Fruit fly (Drosophila melanogaster): ENCODE measurements around the gene CG31391.

Gene CG31391

dm6 chr3R:10704975-10705374 lies at the start of gene CG31391:
CG31391 (minus strand) TSS chr3R:10705075.
- no peak for TF ChIP-seq CG17801 (GFP tag; optimal IDR thresholded peaks at IDR 0.05; ENCODE audit: partially characterized antibody)

DNA sequence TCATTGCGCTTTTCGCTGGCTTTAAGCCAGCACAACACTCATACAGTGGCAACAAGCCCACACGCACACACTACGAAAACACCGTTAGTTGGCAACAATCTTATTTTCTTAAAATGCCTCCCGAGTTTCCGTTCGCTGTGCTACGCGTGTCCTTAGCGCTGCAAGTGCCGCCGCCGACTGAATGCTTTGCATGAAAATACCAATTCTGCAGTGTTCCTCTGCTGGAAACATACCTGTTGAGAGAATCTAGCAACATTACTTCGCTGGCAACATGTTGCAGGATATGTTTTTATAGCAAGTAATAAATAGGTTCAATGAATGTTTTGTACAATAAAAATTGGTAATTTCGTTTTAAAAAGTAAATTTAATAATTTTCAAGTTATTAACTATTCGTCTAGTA lies 46.2 kb upstream of the CG31391 start, which contains the start of gene TkR86C:
Gene TkR86C (minus strand): TSS at position 168 of the 400 bp plus-strand sequence.
- no peak for TF ChIP-seq CG17801 (GFP tag; optimal IDR thresholded peaks at IDR 0.05; ENCODE audit: partially characterized antibody)

- TF ChIP-seq CG17801 (GFP tag; optimal IDR thresholded peaks at IDR 0.05; ENCODE audit: partially characterized antibody) = no peak
Observed at dm6 chr3R:10747650-10748049, 42.8 kb upstream of the CG31391 start.

dm6 chr3R:10735857-10736256 lies 31.0 kb upstream of the CG31391 start, which contains the start of gene tomboy20:
tomboy20 (minus strand) TSS chr3R:10735957.
- TF ChIP-seq CG17801 (GFP tag; optimal IDR thresholded peaks at IDR 0.05; ENCODE audit: partially characterized antibody) = no peak

DNA sequence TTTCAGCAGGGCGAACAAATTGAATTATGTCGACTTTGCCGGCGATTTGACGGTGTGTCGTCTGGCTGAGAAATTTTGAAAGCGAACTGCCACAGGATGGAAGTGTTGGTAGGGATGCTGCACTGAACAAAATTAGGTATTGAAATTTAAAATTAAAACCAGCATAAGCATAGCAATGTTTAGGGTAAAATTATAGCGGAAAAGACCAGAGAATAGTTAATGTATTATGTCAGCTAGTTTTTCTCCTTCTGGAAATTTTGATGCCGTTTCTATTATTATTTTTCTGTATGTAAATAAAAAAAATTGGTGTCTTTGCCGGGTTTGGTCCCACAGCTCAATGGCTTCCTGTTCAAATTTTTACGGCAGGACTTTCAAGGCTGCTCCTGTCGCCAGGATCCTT lies 21.8 kb upstream of the CG31391 start:
- TF ChIP-seq CG17801 (GFP tag; optimal IDR thresholded peaks at IDR 0.05; ENCODE audit: partially characterized antibody) = no peak

DNA sequence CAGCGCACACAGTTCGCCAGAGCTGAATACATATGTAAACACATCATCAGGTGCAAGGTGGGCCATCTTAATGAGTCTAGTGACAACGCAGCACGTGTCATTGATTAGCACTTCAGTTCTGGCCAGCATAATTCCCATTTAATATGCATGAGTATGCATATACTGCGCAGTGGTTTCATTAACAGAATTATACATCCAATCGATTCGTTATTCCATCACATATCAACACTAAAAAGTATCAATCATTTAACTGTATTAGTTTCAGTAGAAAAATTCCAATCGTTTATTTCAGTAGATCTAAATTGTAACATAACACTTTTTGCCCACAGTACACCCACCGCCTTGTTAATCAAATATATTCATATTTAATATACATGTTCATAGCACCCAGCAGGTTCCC lies 9.6 kb upstream of the CG31391 start, which contains the start of gene CG4073:
Gene CG4073 (plus strand): TSS at position 301 of the 400 bp plus-strand sequence.
- TF ChIP-seq CG17801 (GFP tag; optimal IDR thresholded peaks at IDR 0.05; ENCODE audit: partially characterized antibody) = no peak

DNA sequence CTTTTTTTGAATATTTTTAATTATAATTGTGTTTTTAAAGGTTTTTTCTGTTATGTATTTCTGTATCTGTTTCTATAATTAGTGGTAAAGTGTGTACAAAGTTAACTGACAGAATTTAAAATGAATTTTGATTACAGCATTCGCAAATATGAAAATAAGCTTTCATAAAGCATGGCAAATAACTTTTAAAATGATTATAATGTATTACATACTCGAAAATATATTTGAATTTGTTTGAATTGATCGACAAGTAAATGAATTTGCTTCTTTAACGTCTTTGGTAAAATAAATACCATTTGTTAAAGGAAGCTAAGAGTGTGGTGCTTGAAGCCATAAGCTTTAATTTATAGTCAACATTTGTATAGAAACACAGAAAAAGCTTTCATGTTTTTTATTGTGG lies 6.3 kb upstream of the CG31391 start, which contains the start of gene CG14689:
Gene CG14689 (minus strand): TSS at position 101 of the 400 bp plus-strand sequence.
- TF ChIP-seq CG17801 (GFP tag; optimal IDR thresholded peaks at IDR 0.05; ENCODE audit: partially characterized antibody) = no peak

- TF ChIP-seq CG17801 (GFP tag; optimal IDR thresholded peaks at IDR 0.05; ENCODE audit: partially characterized antibody) = no peak
Observed at dm6 chr3R:10709264-10709663, 4.4 kb upstream of the CG31391 start, which contains the start of gene CG31373. CG31373 (minus strand) TSS chr3R:10709364.

DNA sequence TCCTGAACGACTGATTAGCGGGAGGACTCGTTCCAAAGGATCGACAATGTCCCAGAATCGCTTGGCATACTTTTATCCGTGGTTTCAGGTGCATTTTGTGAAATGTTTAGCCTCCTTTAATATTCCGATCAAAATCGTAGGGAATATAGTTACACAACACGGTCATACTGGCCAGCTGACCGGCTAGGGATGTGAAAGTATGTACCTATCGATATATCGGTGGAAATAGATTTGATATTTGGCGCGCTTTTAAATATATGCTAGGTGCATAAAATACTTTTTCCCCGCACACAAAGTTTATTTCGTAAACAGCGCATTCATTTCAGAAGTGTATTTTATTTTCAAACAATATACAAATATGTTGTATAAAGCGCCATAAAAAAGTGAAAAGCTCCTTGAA lies 3.3 kb upstream of the CG31391 start, which contains the start of gene CG31278:
Gene CG31278 (minus strand): TSS at position 172 of the 400 bp plus-strand sequence.
- TF ChIP-seq CG17801 (GFP tag; optimal IDR thresholded peaks at IDR 0.05; ENCODE audit: partially characterized antibody) = no peak

dm6 chr3R:10706763-10707162 lies 1.9 kb upstream of the CG31391 start, which contains the start of the genes CG31467 and CG14684:
CG31467 (minus strand) TSS chr3R:10706863.
CG14684 (plus strand) TSS chr3R:10706974.
- TF ChIP-seq CG17801 (GFP tag; optimal IDR thresholded peaks at IDR 0.05; ENCODE audit: partially characterized antibody) = no peak

dm6 chr3R:10700638-10701037 lies 4.2 kb downstream of the CG31391 start:
- no peak for TF ChIP-seq CG17801 (GFP tag; optimal IDR thresholded peaks at IDR 0.05; ENCODE audit: partially characterized antibody)

dm6 chr3R:10699020-10699951 lies 5.6 kb downstream of the CG31391 start:
- no peak for TF ChIP-seq CG17801 (GFP tag; optimal IDR thresholded peaks at IDR 0.05; ENCODE audit: partially characterized antibody)

dm6 chr3R:10696371-10696777 lies 8.5 kb downstream of the CG31391 start, which contains the start of the genes pug, CG14683 and CG46459:
pug (plus strand) TSS chr3R:10696534.
CG14683 (plus strand) TSS chr3R:10696647.
CG46459 (plus strand) TSS chr3R:10696647.
- TF ChIP-seq CG17801 (GFP tag; optimal IDR thresholded peaks at IDR 0.05; ENCODE audit: partially characterized antibody) = no peak

DNA sequence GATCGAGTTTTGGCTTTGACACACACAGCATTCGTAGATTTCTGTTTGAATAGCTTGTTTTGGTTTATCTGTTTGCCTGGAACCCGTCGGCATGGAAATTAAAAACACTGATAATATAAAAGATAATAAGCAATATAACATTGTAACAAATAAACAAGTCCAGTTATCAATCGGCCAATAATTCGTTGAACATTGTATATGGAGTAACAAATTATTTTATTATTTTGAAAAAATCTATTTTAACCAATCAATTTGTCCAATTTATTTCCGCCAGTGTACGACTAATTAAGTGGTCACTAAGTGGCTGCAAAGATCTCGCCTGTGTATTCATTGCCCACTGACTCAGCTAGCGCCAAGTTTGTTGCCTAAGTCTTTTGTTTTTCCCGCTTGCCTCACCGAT lies 16.0 kb downstream of the CG31391 start:
- TF ChIP-seq CG17801 (GFP tag; optimal IDR thresholded peaks at IDR 0.05; ENCODE audit: partially characterized antibody) = no peak

- TF ChIP-seq CG17801 (GFP tag; optimal IDR thresholded peaks at IDR 0.05; ENCODE audit: partially characterized antibody) = no peak
Observed at dm6 chr3R:10688160-10688559, 16.7 kb downstream of the CG31391 start.

DNA sequence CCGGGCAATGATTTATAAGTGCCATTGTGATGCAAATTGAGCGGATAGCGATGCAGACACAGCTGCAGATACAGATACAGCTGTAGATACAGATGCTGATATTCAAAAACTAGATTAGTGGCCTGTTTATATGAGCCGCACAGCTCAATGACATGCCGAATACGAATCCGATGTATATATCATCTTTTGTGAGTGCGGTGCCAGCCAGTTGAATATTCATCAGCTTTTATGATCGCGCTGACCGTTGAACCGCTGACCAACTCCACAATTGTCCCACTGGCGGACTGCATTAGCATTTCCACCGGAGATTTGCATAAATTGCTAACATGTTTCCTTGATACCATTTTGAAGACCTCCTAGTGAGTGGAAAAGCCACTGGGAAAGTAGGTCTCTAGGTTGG lies 17.6 kb downstream of the CG31391 start:
- no peak for TF ChIP-seq CG17801 (GFP tag; optimal IDR thresholded peaks at IDR 0.05; ENCODE audit: partially characterized antibody)
